Fruit fly (Drosophila melanogaster): ENCODE measurements around the gene CG17292.

CG17292 gene

DNA sequence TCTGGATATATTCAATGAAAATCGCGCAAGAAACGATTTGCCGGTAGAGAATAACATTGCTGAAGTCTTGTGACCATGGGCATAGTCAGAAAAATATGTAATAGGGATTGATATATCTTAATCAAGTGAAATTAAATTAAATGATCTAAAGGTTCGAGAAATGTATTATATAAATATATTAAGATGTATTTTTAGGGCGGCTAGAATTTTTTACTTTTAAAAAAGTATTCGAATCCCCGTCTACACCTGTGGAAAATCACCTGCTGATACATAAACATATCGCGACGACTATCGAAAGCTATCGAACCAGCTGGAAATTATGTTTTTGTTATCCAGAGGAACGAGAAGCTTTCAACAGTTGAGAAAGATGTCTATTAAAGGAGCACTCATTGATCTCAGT, 6.5 kb downstream of the CG17292 start, which contains the start of the genes CG13390 and CG17294 (continued):
- TF ChIP-seq schlank (tag; optimal IDR thresholded peaks at IDR 0.05) (peak; percentile 98), CG32532 (GFP tag; IDR thresholded peaks at IDR 0.05) (peak; percentile 100), tio (GFP tag; optimal IDR thresholded peaks at IDR 0.05) (peak; percentile 98), CG2120 (GFP tag; optimal IDR thresholded peaks at IDR 0.05) (peak; percentile 99), grn (GFP tag; optimal IDR thresholded peaks at IDR 0.05) (peak; percentile 92), rib (GFP tag; IDR thresholded peaks at IDR 0.05) (peak; percentile 100), al (GFP tag; IDR thresholded peaks at IDR 0.05) (peak; percentile 100), lov (optimal IDR thresholded peaks at IDR 0.05) (no peak), lov (GFP tag; IDR thresholded peaks at IDR 0.05) (peak; percentile 99), sd (tag; optimal IDR thresholded peaks at IDR 0.05) (peak; percentile 98), CG1233 (GFP tag; optimal IDR thresholded peaks at IDR 0.05) (peak; percentile 99), Bgb (GFP tag; IDR thresholded peaks at IDR 0.05; ENCODE audit: partially characterized antibody) (peak; percentile 71), CG14965 (GFP tag; optimal IDR thresholded peaks at IDR 0.05; ENCODE audit: borderline replicate concordance) (peak; percentile 37), hkb (optimal IDR thresholded peaks at IDR 0.05) (no peak), hkb (GFP tag; IDR thresholded peaks at IDR 0.05) (peak; percentile 100), Doc3 (GFP tag; IDR thresholded peaks at IDR 0.05; ENCODE audit: partially characterized antibody) (peak; percentile 75), HLH3B (GFP tag; IDR thresholded peaks at IDR 0.05) (peak; percentile 100), CG12071 (GFP tag; optimal IDR thresholded peaks at IDR 0.05) (peak; percentile 99), lab (GFP tag; optimal IDR thresholded peaks at IDR 0.05) (peak; percentile 100), esg (GFP tag; conservative IDR thresholded peaks at IDR 0.05) (peak; percentile 100), Ets65A (GFP tag) (peak; percentile 97), jigr1 (GFP tag; IDR thresholded peaks at IDR 0.05) (peak; percentile 99), CG30403 (GFP tag; optimal IDR thresholded peaks at IDR 0.05) (peak; percentile 99), dysf (GFP tag; IDR thresholded peaks at IDR 0.05) (peak; percentile 100), stc (GFP tag; IDR thresholded peaks at IDR 0.05) (peak; percentile 100), zen2 (GFP tag; IDR thresholded peaks at IDR 0.05; ENCODE audit: partially characterized antibody) (peak; percentile 72; the same call in 2 of the 3 replicates), otp (GFP tag; IDR thresholded peaks at IDR 0.05) (peak; percentile 99), CG6683 (GFP tag; optimal IDR thresholded peaks at IDR 0.05) (peak; percentile 99), HmgZ (tag; optimal IDR thresholded peaks at IDR 0.05) (peak; percentile 100), CG11696 (GFP tag; IDR thresholded peaks at IDR 0.05) (peak; percentile 98), az2 (GFP tag; optimal IDR thresholded peaks at IDR 0.05) (peak; percentile 99), CG4730 (GFP tag; IDR thresholded peaks at IDR 0.05) (peak; percentile 99), CG15011 (GFP tag; optimal IDR thresholded peaks at IDR 0.05) (peak; percentile 99), Neu2 (GFP tag; optimal IDR thresholded peaks at IDR 0.05; ENCODE audit: borderline replicate concordance) (peak; percentile 36), Atf-2 (GFP tag; optimal IDR thresholded peaks at IDR 0.05) (peak; percentile 91), bbx (GFP tag; IDR thresholded peaks at IDR 0.05; ENCODE audit: partially characterized antibody) (peak; percentile 70), gcm (GFP tag; optimal IDR thresholded peaks at IDR 0.05) (peak; percentile 99), CG18011 (GFP tag; optimal IDR thresholded peaks at IDR 0.05) (peak; percentile 92), Hsf (GFP tag; optimal IDR thresholded peaks at IDR 0.05) (peak; percentile 98), MTF-1 (GFP tag; optimal IDR thresholded peaks at IDR 0.05; ENCODE audit: borderline replicate concordance) (peak; percentile 99), NFAT (GFP tag; IDR thresholded peaks at IDR 0.05) (peak; percentile 100), ewg (GFP tag; optimal IDR thresholded peaks at IDR 0.05) (peak; percentile 98), CG17385 (GFP tag; optimal IDR thresholded peaks at IDR 0.05) (peak; percentile 99), CG3726 (GFP tag; IDR thresholded peaks at IDR 0.05) (peak; percentile 99), ttk (GFP tag; IDR thresholded peaks at IDR 0.05) (peak; percentile 99), Hmr (GFP tag; optimal IDR thresholded peaks at IDR 0.05) (peak; percentile 100), CG14860 (GFP tag; IDR thresholded peaks at IDR 0.05; ENCODE audit: partially characterized antibody) (0 out of 3 replicates have a peak, but pooled peaks have one; percentile 44), dan (GFP tag; IDR thresholded peaks at IDR 0.05) (peak; percentile 97), CG2202 (tag; optimal IDR thresholded peaks at IDR 0.05) (peak; percentile 99), CG15269 (tag; optimal IDR thresholded peaks at IDR 0.05) (peak; percentile 100), CG17359 (tag; optimal IDR thresholded peaks at IDR 0.05) (peak; percentile 100)
